Worm (Caenorhabditis elegans) whole organism, L1 larva: ENCODE data around the gene sru-31.

Experiments used
- C34B4.2 ChIP-seq: sonication (generic microtip); optimal IDR thresholded peaks from 2 replicates; lab custom pipeline; 2017; ENCODE audit warnings: mild to moderate bottlenecking, missing genetic modification characterization, missing compliant biosample characterization
- alr-1 ChIP-seq: fragments of 200-800 bp; sonication (Bioruptor generic); optimal IDR thresholded peaks from 2 replicates; lab custom pipeline; 2018; ENCODE audit warnings: borderline replicate concordance, mild to moderate bottlenecking, missing genetic modification characterization, missing compliant biosample characterization
- aly-2 ChIP-seq: fragments of 150-350 bp; optimal IDR thresholded peaks from 2 replicates; lab custom pipeline; 2014; ENCODE audit warnings: missing biosample characterization, missing genetic modification characterization
- ceh-63 ChIP-seq: fragments of 200-800 bp; sonication (Bioruptor generic); optimal IDR thresholded peaks from 2 replicates; lab custom pipeline; 2018; ENCODE audit warnings: mild to moderate bottlenecking, missing genetic modification characterization, missing compliant biosample characterization
- ceh-8 ChIP-seq: fragments of 200-800 bp; sonication (Bioruptor generic); optimal IDR thresholded peaks from 2 replicates; lab custom pipeline; 2018; ENCODE audit warnings: mild to moderate bottlenecking, missing genetic modification characterization, moderate library complexity, missing compliant biosample characterization
- dpl-1 ChIP-seq, 3 experiments: fragments of 150-350 bp in 2 of 3; sonication (generic microtip) in 1 of 3; optimal IDR thresholded peaks; 2 replicates each; lab custom pipeline; 2014 to 2017; ENCODE audit warnings: missing biosample characterization in 3 of 3, missing genetic modification characterization in 3 of 3, missing genetic modification reagents in 3 of 3
- dsc-1 ChIP-seq: sonication (generic microtip); optimal IDR thresholded peaks from 2 replicates; lab custom pipeline; 2016; ENCODE audit warnings: mild to moderate bottlenecking, missing genetic modification characterization, missing compliant biosample characterization
- egl-13 ChIP-seq: sonication (generic microtip); optimal IDR thresholded peaks from 2 replicates; lab custom pipeline; 2016; ENCODE audit warnings: missing genotype, missing genetic modification reagents, missing genetic modification characterization, missing compliant biosample characterization
- egl-27 ChIP-seq, 2 experiments: fragments of 150-350 bp in 1 of 2; sonication (generic microtip); optimal IDR thresholded peaks; 3 replicates each; lab custom pipeline; 2017 to 2018; ENCODE audit warnings: missing biosample characterization in 2 of 2, missing genetic modification characterization in 2 of 2, missing genetic modification reagents in 2 of 2
- elt-2 ChIP-seq: sonication (generic microtip); optimal IDR thresholded peaks from 2 replicates; lab custom pipeline; 2016; ENCODE audit warnings: missing genetic modification characterization, mild to moderate bottlenecking, inconsistent platforms, missing compliant biosample characterization, missing genetic modification reagents
- elt-3 ChIP-seq, 6 experiments: fragments of 150-350 bp in 1 of 6; sonication (generic microtip); optimal IDR thresholded peaks; 2 replicates each; lab custom pipeline; 2017 to 2018; ENCODE audit warnings: missing biosample characterization in 6 of 6, missing genetic modification characterization in 6 of 6, inconsistent platforms in 1 of 6
- fkh-10 ChIP-seq: sonication (generic microtip); optimal IDR thresholded peaks from 2 replicates; lab custom pipeline; 2017; ENCODE audit warnings: missing biosample characterization, missing genetic modification reagents, missing genetic modification characterization
- fkh-8 ChIP-seq: sonication (generic microtip); optimal IDR thresholded peaks from 2 replicates; lab custom pipeline; 2016; ENCODE audit warnings: mild to moderate bottlenecking, missing genetic modification characterization, missing compliant biosample characterization
- hlh-17 ChIP-seq: fragments of 200-800 bp; sonication (Bioruptor generic); optimal IDR thresholded peaks from 2 replicates; lab custom pipeline; 2018; ENCODE audit warnings: missing genetic modification characterization, mild to moderate bottlenecking, missing compliant biosample characterization, moderate library complexity, borderline replicate concordance
- isw-1 ChIP-seq: fragments of 200-800 bp; sonication (Bioruptor generic); IDR thresholded peaks from 2 replicates; pipeline ENCODE4 v1.3.6; 2022; ENCODE audit warnings: missing genetic modification characterization, missing compliant biosample characterization
- jun-1 ChIP-seq: fragments of 150-350 bp; optimal IDR thresholded peaks from 2 replicates; lab custom pipeline; 2014; ENCODE audit warnings: missing biosample characterization, missing genetic modification reagents, missing genetic modification characterization
- lin-14 ChIP-seq: fragments of 200-800 bp; sonication (Bioruptor generic); optimal IDR thresholded peaks from 2 replicates; lab custom pipeline; 2018; ENCODE audit warnings: mild to moderate bottlenecking, missing genetic modification characterization, moderate library complexity, missing compliant biosample characterization
- lin-39 ChIP-seq: fragments of 150-350 bp; optimal IDR thresholded peaks from 2 replicates; lab custom pipeline; 2014; ENCODE audit warnings: missing biosample characterization, missing genetic modification reagents, missing genetic modification characterization
- lir-3 ChIP-seq: sonication (generic microtip); optimal IDR thresholded peaks from 2 replicates; lab custom pipeline; 2016; ENCODE audit warnings: mild to moderate bottlenecking, missing genetic modification characterization, moderate library complexity, missing compliant biosample characterization; ENCODE audit not compliant: poor library complexity
- mab-9 ChIP-seq: fragments of 200-800 bp; sonication (Bioruptor generic); IDR thresholded peaks from 2 replicates; pipeline ENCODE4 v1.3.6; 2022; ENCODE audit warnings: missing genetic modification reagents, missing genetic modification characterization, missing compliant biosample characterization
- mdl-1 ChIP-seq, 2 experiments: fragments of 150-350 bp; optimal IDR thresholded peaks; 2 replicates each; lab custom pipeline; 2014 to 2017; ENCODE audit warnings: missing biosample characterization in 2 of 2, missing genetic modification characterization in 2 of 2, inconsistent platforms in 1 of 2
- mef-2 ChIP-seq: fragments of 150-350 bp; optimal IDR thresholded peaks from 2 replicates; lab custom pipeline; 2014; ENCODE audit warnings: missing biosample characterization, missing genetic modification characterization
- mep-1 ChIP-seq: fragments of 150-350 bp; optimal IDR thresholded peaks from 2 replicates; lab custom pipeline; 2014; ENCODE audit warnings: missing biosample characterization, missing genetic modification characterization
- nhr-11 ChIP-seq: fragments of 150-350 bp; optimal IDR thresholded peaks from 2 replicates; lab custom pipeline; 2014; ENCODE audit warnings: missing biosample characterization, missing genetic modification characterization
- nhr-237 ChIP-seq: fragments of 150-350 bp; optimal IDR thresholded peaks from 2 replicates; lab custom pipeline; 2014; ENCODE audit warnings: missing biosample characterization, missing genetic modification characterization
- nhr-71 ChIP-seq: sonication (generic microtip); optimal IDR thresholded peaks from 2 replicates; lab custom pipeline; 2016; ENCODE audit warnings: mild to moderate bottlenecking, missing genetic modification characterization, moderate library complexity, missing compliant biosample characterization
- nhr-76 ChIP-seq: sonication (generic microtip); optimal IDR thresholded peaks from 2 replicates; lab custom pipeline; 2017; ENCODE audit warnings: missing biosample characterization, missing genetic modification characterization
- nhr-77 ChIP-seq: fragments of 150-350 bp; optimal IDR thresholded peaks from 2 replicates; lab custom pipeline; 2014; ENCODE audit warnings: missing biosample characterization, missing genetic modification characterization
- pag-3 ChIP-seq: sonication (generic microtip); optimal IDR thresholded peaks from 2 replicates; lab custom pipeline; 2017; ENCODE audit warnings: missing genetic modification characterization, mild to moderate bottlenecking, missing compliant biosample characterization, antibody characterized with exemption, borderline replicate concordance; ENCODE audit not compliant: insufficient read depth
- pax-3 ChIP-seq: fragments of 200-800 bp; sonication (Bioruptor generic); optimal IDR thresholded peaks from 2 replicates; lab custom pipeline; 2018; ENCODE audit warnings: mild to moderate bottlenecking, missing genetic modification characterization, moderate library complexity, missing compliant biosample characterization
- pqm-1 ChIP-seq: sonication (generic microtip); optimal IDR thresholded peaks from 3 replicates; lab custom pipeline; 2017; ENCODE audit warnings: missing biosample characterization, missing genetic modification characterization
- skn-1 ChIP-seq: fragments of 150-350 bp; optimal IDR thresholded peaks from 2 replicates; lab custom pipeline; 2014; ENCODE audit warnings: missing biosample characterization, missing genetic modification characterization
- snpc-4 ChIP-seq: fragments of 150-350 bp; optimal IDR thresholded peaks from 2 replicates; lab custom pipeline; 2014; ENCODE audit warnings: missing biosample characterization, missing genetic modification characterization
- sptf-1 ChIP-seq: fragments of 150-350 bp; optimal IDR thresholded peaks from 2 replicates; lab custom pipeline; 2014; ENCODE audit warnings: missing biosample characterization, missing genetic modification characterization
- sup-37 ChIP-seq: fragments of 200-800 bp; sonication (Bioruptor generic); optimal IDR thresholded peaks from 2 replicates; lab custom pipeline; 2018; ENCODE audit warnings: mild to moderate bottlenecking, missing genetic modification characterization, missing compliant biosample characterization
- unc-30 ChIP-seq: sonication (generic microtip); optimal IDR thresholded peaks from 2 replicates; lab custom pipeline; 2017; ENCODE audit warnings: missing biosample characterization, missing genetic modification characterization
- unc-86 ChIP-seq: sonication (generic microtip); optimal IDR thresholded peaks from 2 replicates; lab custom pipeline; 2016; ENCODE audit warnings: missing genetic modification characterization, missing compliant biosample characterization
- xbp-1 ChIP-seq: sonication (generic microtip); optimal IDR thresholded peaks from 2 replicates; lab custom pipeline; 2016; ENCODE audit warnings: missing genetic modification characterization, missing compliant biosample characterization
- zag-1 ChIP-seq: fragments of 150-350 bp; optimal IDR thresholded peaks from 2 replicates; lab custom pipeline; 2014; ENCODE audit warnings: missing biosample characterization, missing genetic modification characterization

sru-31 gene

ce11 chrV:9794997-9795396 lies 21.5 kb upstream of the sru-31 start (continued):
- TF ChIP-seq C34B4.2 (tag; lab: Kevin White, UChicago) (no peak), elt-3 (tag; optimal IDR thresholded peaks at IDR 0.05; lab: Kevin White, UChicago) (no peak), egl-27 (tag; optimal IDR thresholded peaks at IDR 0.05; lab: Kevin White, UChicago) (no peak), snpc-4 (tag; lab: Kevin White, UChicago) (no peak), sptf-1 (tag; lab: Kevin White, UChicago) (no peak), egl-13 (tag; lab: Kevin White, UChicago) (no peak), aly-2 (tag; lab: Kevin White, UChicago) (no peak), unc-86 (no peak), nhr-237 (tag; lab: Kevin White, UChicago) (no peak), nhr-76 (tag; lab: Kevin White, UChicago) (no peak), elt-2 (tag; lab: Kevin White, UChicago) (peak; percentile 7), unc-30 (tag; lab: Kevin White, UChicago) (no peak), pax-3 (tag; lab: Kevin White, UChicago) (peak; percentile 39), dpl-1 (GFP tag; optimal IDR thresholded peaks at IDR 0.05; lab: Kevin White, UChicago) (no peak), nhr-11 (tag; lab: Kevin White, UChicago) (no peak), alr-1 (tag; lab: Kevin White, UChicago) (no peak), skn-1 (no peak), mab-9 (GFP tag; lab: Robert Waterston, UW) (no peak), nhr-77 (tag; lab: Kevin White, UChicago) (no peak), sup-37 (GFP tag; lab: Kevin White, UChicago) (no peak), pag-3 (tag; lab: Kevin White, UChicago) (no peak), isw-1 (GFP tag; lab: Robert Waterston, UW) (no peak), pqm-1 (tag; lab: Kevin White, UChicago) (no peak), lir-3 (tag; lab: Kevin White, UChicago) (no peak), jun-1 (no peak), nhr-71 (tag; lab: Kevin White, UChicago) (peak; percentile 42), zag-1 (tag; lab: Kevin White, UChicago) (no peak), xbp-1 (tag; lab: Kevin White, UChicago) (no peak), lin-39 (tag; lab: Kevin White, UChicago) (no peak)

ce11 chrV:9796002-9796401 lies 20.5 kb upstream of the sru-31 start:
- TF ChIP-seq mef-2 (tag; lab: Kevin White, UChicago) (no peak), fkh-8 (tag; lab: Kevin White, UChicago) (peak; percentile 52), fkh-10 (peak; percentile 24), mep-1 (no peak), pax-3 (tag; lab: Kevin White, UChicago) (peak; percentile 30), hlh-17 (no peak), dsc-1 (peak; percentile 77), sup-37 (GFP tag; lab: Kevin White, UChicago) (no peak), ceh-63 (no peak)

ce11 chrV:9796562-9796961 lies 19.9 kb upstream of the sru-31 start, which contains the start of gene F46B6.9:
Gene F46B6.9 (plus strand): TSS chrV:9796862.
- TF ChIP-seq pqm-1 (tag; lab: Kevin White, UChicago) (no peak), lin-14 (GFP tag; lab: Kevin White, UChicago) (no peak), mdl-1 (tag; optimal IDR thresholded peaks at IDR 0.05; lab: Kevin White, UChicago) (no peak), ceh-8 (no peak)
- TF ChIP-seq, all 84 proteins: peak for 0
